Worm (Caenorhabditis elegans) whole organism, mixed stage, embryonic: ENCODE data around the gene osm-10.

Experiments
- blmp-1 ChIP-seq: fragments of 150-350 bp; optimal IDR thresholded peaks from 2 replicates; lab custom pipeline; 2014; ENCODE audit warnings: missing biosample characterization, missing genetic modification characterization
- ces-1 ChIP-seq: fragments of 150-350 bp; optimal IDR thresholded peaks from 2 replicates; lab custom pipeline; 2014; ENCODE audit warnings: missing biosample characterization, missing genetic modification reagents, missing genetic modification characterization
- elt-3 ChIP-seq: fragments of 150-350 bp; optimal IDR thresholded peaks from 2 replicates; lab custom pipeline; 2014; ENCODE audit warnings: missing biosample characterization, missing genetic modification characterization
- ham-2 ChIP-seq: fragments of 200-800 bp; sonication (Bioruptor generic); optimal IDR thresholded peaks from 2 replicates; lab custom pipeline; 2018; ENCODE audit warnings: mild to moderate bottlenecking, missing genetic modification characterization, missing compliant biosample characterization
- lin-13 ChIP-seq: fragments of 150-350 bp; optimal IDR thresholded peaks from 2 replicates; lab custom pipeline; 2014; ENCODE audit warnings: missing biosample characterization, missing genetic modification characterization
- lsy-2 ChIP-seq: fragments of 150-350 bp; optimal IDR thresholded peaks from 2 replicates; lab custom pipeline; 2014; ENCODE audit warnings: missing biosample characterization, missing genetic modification characterization
- mab-5 ChIP-seq: fragments of 150-350 bp; optimal IDR thresholded peaks from 2 replicates; lab custom pipeline; 2014; ENCODE audit warnings: missing biosample characterization, missing genetic modification characterization
- nhr-12 ChIP-seq: fragments of 150-350 bp; optimal IDR thresholded peaks from 2 replicates; lab custom pipeline; 2014; ENCODE audit warnings: missing biosample characterization, missing genetic modification characterization
- nhr-76 ChIP-seq: sonication (generic microtip); optimal IDR thresholded peaks from 2 replicates; lab custom pipeline; 2017; ENCODE audit warnings: missing biosample characterization, missing genetic modification characterization
- pha-4 ChIP-seq: fragments of 150-350 bp; optimal IDR thresholded peaks from 2 replicates; lab custom pipeline; 2018; ENCODE audit warnings: missing biosample characterization, missing genetic modification reagents, missing genetic modification characterization
- snpc-4 ChIP-seq: fragments of 150-350 bp; optimal IDR thresholded peaks from 2 replicates; lab custom pipeline; 2014; ENCODE audit warnings: missing biosample characterization, missing genetic modification characterization
- unc-39 ChIP-seq: fragments of 150-350 bp; optimal IDR thresholded peaks from 2 replicates; lab custom pipeline; 2014; ENCODE audit warnings: missing biosample characterization, missing genetic modification characterization
- unc-62 ChIP-seq: fragments of 150-350 bp; optimal IDR thresholded peaks from 2 replicates; lab custom pipeline; 2014; ENCODE audit warnings: missing biosample characterization, missing genetic modification reagents, missing genetic modification characterization
- ztf-11 ChIP-seq: fragments of 150-350 bp; optimal IDR thresholded peaks from 2 replicates; lab custom pipeline; 2014; ENCODE audit warnings: missing biosample characterization, missing genetic modification characterization

DNA sequence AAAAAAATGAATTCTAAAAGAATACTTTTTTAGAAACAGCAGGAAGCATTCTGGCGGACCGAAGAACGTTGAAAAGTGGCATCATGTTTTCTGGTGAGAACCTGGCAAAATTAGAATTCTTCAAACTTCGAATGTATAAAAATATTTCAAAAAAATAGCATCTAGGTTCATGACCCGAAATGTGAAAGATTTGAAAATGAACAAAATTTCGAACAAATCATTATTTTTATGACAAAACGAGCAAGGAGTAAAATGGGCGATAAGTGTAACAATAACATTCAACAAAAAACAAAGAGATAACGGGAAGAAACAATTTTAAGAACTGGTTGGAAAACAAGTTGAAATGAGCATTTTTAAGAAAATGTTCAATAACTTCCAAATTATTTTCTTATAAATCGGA is 32.2 kb downstream of the osm-10 start, which contains the start of gene psd-1:
- TF ChIP-seq pha-4 (tag; lab: Kevin White, UChicago) = no peak
- no peak for TF ChIP-seq lin-13 (tag; lab: Kevin White, UChicago)
- TF ChIP-seq ztf-11 = no peak
- no peak for TF ChIP-seq lsy-2 (tag; lab: Kevin White, UChicago)
- TF ChIP-seq mab-5 = no peak
- no peak for TF ChIP-seq unc-62 (GFP tag; lab: Kevin White, UChicago)
- TF ChIP-seq ces-1 (GFP tag; lab: Kevin White, UChicago) = no peak
- no peak for TF ChIP-seq ham-2 (GFP tag; lab: Kevin White, UChicago)
- no peak for TF ChIP-seq blmp-1 (tag; lab: Kevin White, UChicago)
- no peak for TF ChIP-seq nhr-76
- no peak for TF ChIP-seq snpc-4 (tag; lab: Kevin White, UChicago)
- no peak for TF ChIP-seq unc-39 (tag; lab: Kevin White, UChicago)
- TF ChIP-seq nhr-12 (tag; lab: Kevin White, UChicago) = no peak
- TF ChIP-seq elt-3 (tag; lab: Kevin White, UChicago) = no peak
